Fruit fly (Drosophila melanogaster): ENCODE measurements around the gene CG12182.

DNA sequence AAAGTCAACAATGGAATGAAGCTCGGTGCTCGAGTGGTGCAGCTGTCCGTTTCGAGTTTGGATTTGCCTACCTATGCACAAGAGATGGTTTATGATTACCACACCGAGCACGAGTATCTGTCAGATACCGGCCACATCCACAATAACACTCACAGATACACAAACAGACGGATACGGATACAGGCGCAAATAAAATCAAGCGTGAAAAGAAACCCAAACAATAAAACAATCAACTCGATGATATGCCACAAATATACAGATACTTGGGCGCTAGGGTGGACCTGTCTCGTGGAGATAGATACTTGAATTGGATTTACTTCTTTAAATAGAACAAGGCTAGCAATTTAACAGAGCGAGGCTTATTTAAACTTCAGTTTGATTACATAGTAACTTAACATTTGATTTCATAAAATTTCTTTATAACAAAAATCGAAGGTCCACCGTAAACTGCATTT, 29.1 kb downstream of the CG12182 start:
- TF ChIP-seq psq (optimal IDR thresholded peaks at IDR 0.05): no peak
- no peak for TF ChIP-seq usp (GFP tag; optimal IDR thresholded peaks at IDR 0.05)
- no peak for TF ChIP-seq EcR (GFP tag; optimal IDR thresholded peaks at IDR 0.05)
